Worm (Caenorhabditis elegans): Measurements from ENCODE around the gene Y45F3A.9.

Y45F3A.9 gene

DNA sequence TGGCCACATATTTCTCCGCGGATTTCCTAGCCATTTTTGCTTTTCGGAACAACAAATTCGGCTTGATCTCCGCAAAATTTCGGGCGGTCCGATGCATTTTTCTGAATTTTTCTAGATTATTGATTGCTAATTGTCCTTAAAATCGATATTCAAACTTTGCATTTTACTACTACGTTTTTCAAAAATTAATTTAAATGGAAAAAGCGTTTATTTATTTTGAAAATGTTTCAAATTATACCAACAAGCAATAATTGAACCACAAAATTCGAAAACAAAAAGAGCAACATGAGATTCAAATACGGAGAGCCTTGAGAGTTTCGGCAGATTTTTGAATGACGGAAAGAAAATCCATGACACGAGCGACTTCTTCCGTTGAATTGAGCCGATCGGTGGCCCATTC lies at the start of gene Y45F3A.9:
Gene Y45F3A.9, minus strand, starts transcription at position 101 of the 400 bp plus-strand sequence.
- no peak for TF ChIP-seq ztf-11 (tag; optimal IDR thresholded peaks at IDR 0.05)
- TF ChIP-seq lir-3 (tag; optimal IDR thresholded peaks at IDR 0.05; ENCODE audit: poor library complexity) = no peak
- no peak for TF ChIP-seq Y116A8C.19 (tag; optimal IDR thresholded peaks at IDR 0.05; ENCODE audit: borderline replicate concordance)
- TF ChIP-seq unc-98 (GFP tag; IDR thresholded peaks at IDR 0.05) = no peak

DNA sequence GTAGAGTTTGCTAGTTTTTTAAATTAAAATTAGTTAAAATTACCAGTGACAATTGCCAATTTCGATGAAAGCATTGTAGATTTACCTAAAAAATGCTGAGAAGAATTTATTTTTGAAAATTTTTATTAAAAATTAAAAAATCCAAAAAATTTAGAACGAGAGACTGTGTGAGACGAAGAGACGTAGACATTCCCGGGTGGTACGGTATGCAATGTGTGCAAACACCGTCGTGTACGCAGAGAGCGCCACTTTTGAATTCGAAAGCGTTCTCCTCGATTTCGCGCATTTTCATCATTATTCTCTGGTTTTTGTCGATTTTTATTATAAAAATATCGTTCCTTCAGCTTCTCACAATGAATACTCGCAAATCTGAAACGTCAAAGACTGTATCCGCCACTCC lies 47.8 kb upstream of the Y45F3A.9 start, which contains the start of the genes dhs-11 and orc-1:
Gene dhs-11, minus strand, starts transcription at position 85 of the 400 bp plus-strand sequence.
Gene orc-1, plus strand, starts transcription at position 349 of the 400 bp plus-strand sequence.
- TF ChIP-seq irx-1 (tag; optimal IDR thresholded peaks at IDR 0.05) (no peak), grh-1 (GFP tag; IDR thresholded peaks at IDR 0.05) (no peak), aha-1 (tag; optimal IDR thresholded peaks at IDR 0.05) (no peak), ceh-82 (tag; optimal IDR thresholded peaks at IDR 0.05) (peak in 2 of 3 experiments; percentile 1 to 21), egl-13 (tag; optimal IDR thresholded peaks at IDR 0.05) (no peak), fkh-10 (GFP tag; optimal IDR thresholded peaks at IDR 0.05) (no peak), unc-62 (GFP tag; optimal IDR thresholded peaks at IDR 0.05) (no peak), mdl-1 (tag; optimal IDR thresholded peaks at IDR 0.05) (peak in 1 of 2 experiments; percentile 67), lin-13 (GFP tag; optimal IDR thresholded peaks at IDR 0.05) (no peak), hlh-17 (GFP tag; optimal IDR thresholded peaks at IDR 0.05; ENCODE audit: borderline replicate concordance) (no peak), sptf-1 (tag; optimal IDR thresholded peaks at IDR 0.05) (no peak), unc-30 (tag; optimal IDR thresholded peaks at IDR 0.05) (no peak), skn-1 (tag; optimal IDR thresholded peaks at IDR 0.05) (peak; percentile 30), snpc-4 (tag; optimal IDR thresholded peaks at IDR 0.05) (peak; percentile 22), isw-1 (GFP tag; IDR thresholded peaks at IDR 0.05) (peak; percentile 35), nhr-84 (tag; optimal IDR thresholded peaks at IDR 0.05) (no peak), elt-2 (tag; optimal IDR thresholded peaks at IDR 0.05) (no peak), C16A3.4 (tag; optimal IDR thresholded peaks at IDR 0.05) (peak; percentile 59), ets-5 (GFP tag; IDR thresholded peaks at IDR 0.05) (no peak), ceh-8 (GFP tag; optimal IDR thresholded peaks at IDR 0.05) (no peak), ama-1 (optimal IDR thresholded peaks at IDR 0.05) (no peak), lin-14 (GFP tag; optimal IDR thresholded peaks at IDR 0.05) (no peak), ceh-63 (GFP tag; optimal IDR thresholded peaks at IDR 0.05) (no peak), mep-1 (tag; optimal IDR thresholded peaks at IDR 0.05) (peak; percentile 77), nhr-237 (tag; optimal IDR thresholded peaks at IDR 0.05) (no peak), nhr-19 (GFP tag; conservative IDR thresholded peaks at IDR 0.05) (peak; percentile 51), ces-1 (GFP tag; optimal IDR thresholded peaks at IDR 0.05) (no peak), mef-2 (tag; optimal IDR thresholded peaks at IDR 0.05) (no peak), egl-27 (tag; optimal IDR thresholded peaks at IDR 0.05) (no peak), C34B4.2 (tag; optimal IDR thresholded peaks at IDR 0.05) (no peak), nhr-85 (tag) (no peak), jun-1 (tag; optimal IDR thresholded peaks at IDR 0.05) (no peak), fkh-8 (tag; optimal IDR thresholded peaks at IDR 0.05) (peak; percentile 29), nhr-77 (tag; optimal IDR thresholded peaks at IDR 0.05) (no peak), nhr-12 (tag; optimal IDR thresholded peaks at IDR 0.05) (no peak), fkh-4 (tag; optimal IDR thresholded peaks at IDR 0.05; ENCODE audit: borderline replicate concordance) (no peak), zag-1 (tag; optimal IDR thresholded peaks at IDR 0.05) (no peak), zip-4 (GFP tag; optimal IDR thresholded peaks at IDR 0.05) (no peak), dpl-1 (GFP tag; optimal IDR thresholded peaks at IDR 0.05) (peak; percentile 88 to 93 (median 90)), hpl-2 (GFP tag; optimal IDR thresholded peaks at IDR 0.05) (no peak), rnt-1 (tag; optimal IDR thresholded peaks at IDR 0.05) (peak; percentile 57), unc-86 (tag; optimal IDR thresholded peaks at IDR 0.05) (no peak), Y116A8C.19 (tag; optimal IDR thresholded peaks at IDR 0.05; ENCODE audit: borderline replicate concordance) (no peak), lir-3 (tag; optimal IDR thresholded peaks at IDR 0.05; ENCODE audit: poor library complexity) (no peak), sox-4 (tag; optimal IDR thresholded peaks at IDR 0.05) (no peak), tlp-1 (tag; optimal IDR thresholded peaks at IDR 0.05) (no peak), sup-37 (GFP tag; optimal IDR thresholded peaks at IDR 0.05) (no peak), efl-3 (GFP tag; optimal IDR thresholded peaks at IDR 0.05) (no peak), ceh-90 (tag; optimal IDR thresholded peaks at IDR 0.05) (no peak)

Data from whole organism, L1 larva.